Fruit fly (Drosophila melanogaster) whole organism, embryonic: Measurements from ENCODE around the gene SpdS.

Source experiments
- ATbp ChIP-seq: fragments of 200-800 bp; sonication (Bioruptor generic); optimal IDR thresholded peaks from 2 replicates; lab custom pipeline; 2017; ENCODE audit warnings: missing biosample characterization, mild to moderate bottlenecking, missing genetic modification characterization, missing genetic modification reagents
- CG10267 ChIP-seq: fragments of 200-800 bp; sonication (Bioruptor generic); optimal IDR thresholded peaks from 2 replicates; lab custom pipeline; 2018; ENCODE audit warnings: missing biosample characterization, mild to moderate bottlenecking, missing genetic modification characterization, moderate library complexity
- CG10431 ChIP-seq: fragments of 200-800 bp; sonication (Bioruptor generic); optimal IDR thresholded peaks from 3 replicates; lab custom pipeline; 2018; ENCODE audit warnings: missing biosample characterization, mild to moderate bottlenecking, missing genetic modification characterization
- CG11560 ChIP-seq: fragments of 200-800 bp; sonication (Bioruptor generic); IDR thresholded peaks from 3 replicates; pipeline ENCODE4 v1.3.6; 2022; ENCODE audit warnings: missing biosample characterization, missing genetic modification characterization
- CG12104 ChIP-seq: fragments of 200-800 bp; sonication (Bioruptor generic); optimal IDR thresholded peaks from 3 replicates; lab custom pipeline; 2016; ENCODE audit warnings: missing biosample characterization, missing genetic modification characterization
- CG13287 ChIP-seq: fragments of 200-800 bp; sonication (Bioruptor generic); IDR thresholded peaks from 2 replicates; pipeline ENCODE4 v1.3.6; 2022; ENCODE audit warnings: missing biosample characterization, missing genetic modification characterization; ENCODE audit not compliant: partially characterized antibody
- CG14441 ChIP-seq: fragments of 200-800 bp; sonication (Bioruptor generic); IDR thresholded peaks from 2 replicates; pipeline ENCODE4 v1.3.6; 2022; ENCODE audit warnings: missing biosample characterization, missing genetic modification characterization
- CG15479 ChIP-seq: fragments of 200-800 bp; sonication (Bioruptor generic); optimal IDR thresholded peaks from 3 replicates; lab custom pipeline; 2019; ENCODE audit warnings: missing biosample characterization, mild to moderate bottlenecking, missing genetic modification characterization, moderate library complexity
- CG16813 ChIP-seq: fragments of 200-800 bp; sonication (Bioruptor generic); IDR thresholded peaks from 3 replicates; pipeline ENCODE4 v1.3.6; 2022; ENCODE audit warnings: missing biosample characterization, missing genetic modification characterization; ENCODE audit not compliant: partially characterized antibody
- CG17186 ChIP-seq: fragments of 200-800 bp; sonication (Bioruptor generic); optimal IDR thresholded peaks from 3 replicates; lab custom pipeline; 2017; ENCODE audit warnings: missing biosample characterization, missing genetic modification reagents, missing genetic modification characterization
- CG17802 ChIP-seq: fragments of 200-800 bp; sonication (Bioruptor generic); optimal IDR thresholded peaks from 2 replicates; lab custom pipeline; 2018; ENCODE audit warnings: missing biosample characterization, mild to moderate bottlenecking, missing genetic modification characterization, moderate library complexity
- CG18011 ChIP-seq: fragments of 200-800 bp; sonication (Bioruptor generic); optimal IDR thresholded peaks from 2 replicates; lab custom pipeline; 2017; ENCODE audit warnings: missing biosample characterization, missing genetic modification characterization, mild to moderate bottlenecking, moderate library complexity, missing genotype
- CG30020 ChIP-seq: fragments of 200-800 bp; optimal IDR thresholded peaks from 2 replicates; lab custom pipeline; 2019; ENCODE audit warnings: missing biosample characterization, mild to moderate bottlenecking, missing genetic modification characterization, moderate library complexity
- CG3995 ChIP-seq: fragments of 200-800 bp; sonication (Bioruptor generic); optimal IDR thresholded peaks from 3 replicates; lab custom pipeline; 2016; ENCODE audit warnings: missing biosample characterization, missing genetic modification characterization
- CG7987 ChIP-seq: fragments of 200-800 bp; sonication (Bioruptor generic); optimal IDR thresholded peaks from 2 replicates; lab custom pipeline; 2018; ENCODE audit warnings: missing biosample characterization, mild to moderate bottlenecking, missing genetic modification characterization, moderate library complexity
- CG8089 ChIP-seq: fragments of 200-800 bp; sonication (Bioruptor generic); optimal IDR thresholded peaks from 3 replicates; lab custom pipeline; 2016; ENCODE audit warnings: missing biosample characterization, missing genetic modification characterization
- CG8290 ChIP-seq, 3 experiments: fragments of 200-800 bp; sonication (Bioruptor generic); optimal IDR thresholded peaks; 2 replicates each; lab custom pipeline; 2016 to 2019; ENCODE audit warnings: missing biosample characterization in 3 of 3, missing genetic modification characterization in 3 of 3, mild to moderate bottlenecking in 2 of 3, moderate library complexity in 1 of 3
- CG9215 ChIP-seq: fragments of 200-800 bp; sonication (Bioruptor generic); IDR thresholded peaks from 2 replicates; pipeline ENCODE4 v1.3.6; 2022; ENCODE audit warnings: missing biosample characterization, missing genetic modification characterization
- CG9609 ChIP-seq: fragments of 200-800 bp; sonication (Bioruptor generic); optimal IDR thresholded peaks from 3 replicates; lab custom pipeline; 2016; ENCODE audit warnings: missing biosample characterization, missing genetic modification characterization
- Camta ChIP-seq: fragments of 200-800 bp; sonication (Bioruptor generic); optimal IDR thresholded peaks from 2 replicates; lab custom pipeline; 2016; ENCODE audit warnings: missing biosample characterization, missing genetic modification characterization
- Chrac-16 ChIP-seq: fragments of 200-800 bp; sonication (Bioruptor generic); optimal IDR thresholded peaks from 3 replicates; lab custom pipeline; 2016; ENCODE audit warnings: missing biosample characterization, missing genetic modification characterization
- Dll ChIP-seq: fragments of 200-800 bp; sonication (Bioruptor generic); IDR thresholded peaks from 4 replicates; pipeline ENCODE4 v1.3.6; 2022; ENCODE audit warnings: missing biosample characterization, missing genetic modification characterization; ENCODE audit not compliant: partially characterized antibody
- Elba2 ChIP-seq: fragments of 200-800 bp; sonication (Bioruptor generic); optimal IDR thresholded peaks from 3 replicates; lab custom pipeline; 2016; ENCODE audit warnings: missing biosample characterization, missing genetic modification characterization
- Ets97D ChIP-seq: fragments of 200-800 bp; sonication (Bioruptor generic); optimal IDR thresholded peaks from 3 replicates; lab custom pipeline; 2016; ENCODE audit warnings: missing biosample characterization, missing genetic modification characterization
- MESR4 ChIP-seq: fragments of 200-800 bp; sonication (Bioruptor generic); optimal IDR thresholded peaks from 2 replicates; lab custom pipeline; 2018; ENCODE audit warnings: missing biosample characterization, mild to moderate bottlenecking, missing genetic modification characterization, moderate library complexity
- Med ChIP-seq: fragments of 200-800 bp; sonication (Bioruptor generic); peaks from one replicate; lab custom pipeline; 2016; ENCODE audit warnings: missing biosample characterization, missing genetic modification characterization, mild to moderate bottlenecking, inconsistent platforms, moderate library complexity
- NC2α ChIP-seq: fragments of 200-800 bp; sonication (Bioruptor generic); optimal IDR thresholded peaks from 2 replicates; lab custom pipeline; 2016; ENCODE audit warnings: missing biosample characterization, missing genetic modification characterization
- NC2β ChIP-seq: fragments of 200-800 bp; sonication (Bioruptor generic); optimal IDR thresholded peaks from 2 replicates; lab custom pipeline; 2016; ENCODE audit warnings: missing biosample characterization, missing genetic modification characterization
- Oli ChIP-seq: fragments of 200-800 bp; sonication (Bioruptor generic); optimal IDR thresholded peaks from 2 replicates; lab custom pipeline; 2018; ENCODE audit warnings: missing biosample characterization, mild to moderate bottlenecking, missing genetic modification characterization, moderate library complexity
- Ravus ChIP-seq: fragments of 200-800 bp; sonication (Bioruptor generic); IDR thresholded peaks from 2 replicates; pipeline ENCODE4 v1.3.6; 2022; ENCODE audit warnings: missing biosample characterization, missing genetic modification characterization
- Rfx ChIP-seq: fragments of 200-800 bp; sonication (Bioruptor generic); IDR thresholded peaks from 2 replicates; pipeline ENCODE4 v1.3.6; 2022; ENCODE audit warnings: missing biosample characterization, missing genetic modification characterization
- Sox102F ChIP-seq: fragments of 200-800 bp; sonication (Bioruptor generic); optimal IDR thresholded peaks from 2 replicates; lab custom pipeline; 2018; ENCODE audit warnings: missing biosample characterization, mild to moderate bottlenecking, missing genetic modification characterization, moderate library complexity
- YL-1 ChIP-seq: fragments of 200-800 bp; sonication (Bioruptor generic); optimal IDR thresholded peaks from 3 replicates; lab custom pipeline; 2017; ENCODE audit warnings: missing biosample characterization, mild to moderate bottlenecking, missing genetic modification characterization
- bigmax ChIP-seq: fragments of 200-800 bp; sonication (Bioruptor generic); optimal IDR thresholded peaks from 2 replicates; lab custom pipeline; 2018; ENCODE audit warnings: missing biosample characterization, mild to moderate bottlenecking, missing genetic modification characterization
- ftz-f1 ChIP-seq: fragments of 200-800 bp; sonication (Bioruptor generic); optimal IDR thresholded peaks from 2 replicates; lab custom pipeline; 2016; ENCODE audit warnings: missing biosample characterization, missing genetic modification characterization
- gfzf ChIP-seq: fragments of 200-800 bp; sonication (Bioruptor generic); optimal IDR thresholded peaks from 2 replicates; lab custom pipeline; 2016; ENCODE audit warnings: missing biosample characterization, mild to moderate bottlenecking, missing genetic modification characterization, moderate library complexity
- hb ChIP-seq: fragments of 200-800 bp; sonication (Bioruptor generic); IDR thresholded peaks from 3 replicates; pipeline ENCODE4 v1.3.6; 2022; ENCODE audit warnings: missing biosample characterization, missing genetic modification characterization; ENCODE audit not compliant: partially characterized antibody
- nmo ChIP-seq: fragments of 200-800 bp; sonication (Bioruptor generic); optimal IDR thresholded peaks from 2 replicates; lab custom pipeline; 2018; ENCODE audit warnings: missing biosample characterization, mild to moderate bottlenecking, missing genetic modification characterization, moderate library complexity
- oc ChIP-seq: fragments of 200-800 bp; sonication (Bioruptor generic); optimal IDR thresholded peaks from 2 replicates; lab custom pipeline; 2018; ENCODE audit warnings: missing biosample characterization, mild to moderate bottlenecking, missing genetic modification characterization, moderate library complexity
- org-1 ChIP-seq: fragments of 200-800 bp; sonication (Bioruptor generic); optimal IDR thresholded peaks from 2 replicates; lab custom pipeline; 2017; ENCODE audit warnings: missing biosample characterization, missing genetic modification characterization
- pnt ChIP-seq: fragments of 200-800 bp; sonication (Bioruptor generic); optimal IDR thresholded peaks from 3 replicates; lab custom pipeline; 2016; ENCODE audit warnings: missing biosample characterization, missing genetic modification characterization
- pzg ChIP-seq: fragments of 200-800 bp; sonication (Bioruptor generic); optimal IDR thresholded peaks from 3 replicates; lab custom pipeline; 2018; ENCODE audit warnings: missing biosample characterization, mild to moderate bottlenecking, missing genetic modification characterization, moderate library complexity
- sc ChIP-seq, 3 experiments: fragments of >200 bp in 2 of 3; fragments of 200-800 bp in 1 of 3; sonication (Bioruptor generic) in 1 of 3; optimal IDR thresholded peaks; 2 replicates in 2 of 3; 3 replicates in 1 of 3; lab custom pipeline; 2017; ENCODE audit warnings: mild to moderate bottlenecking in 1 of 3, missing biosample characterization in 1 of 3, missing genetic modification characterization in 1 of 3, missing genetic modification reagents in 1 of 3
- sens ChIP-seq: fragments of 200-800 bp; sonication (Bioruptor generic); peaks from one replicate; lab custom pipeline; 2016; ENCODE audit warnings: missing biosample characterization, missing genetic modification characterization
- sim ChIP-seq: fragments of 200-800 bp; sonication (Bioruptor generic); IDR thresholded peaks from 2 replicates; pipeline ENCODE4 v1.3.6; 2022; ENCODE audit warnings: missing biosample characterization, missing genetic modification characterization
- ssp ChIP-seq: fragments of 200-800 bp; sonication (Bioruptor generic); IDR thresholded peaks from 2 replicates; pipeline ENCODE4 v1.3.6; 2022; ENCODE audit warnings: missing biosample characterization, missing genetic modification characterization
- stwl ChIP-seq: fragments of 200-800 bp; sonication (Bioruptor generic); optimal IDR thresholded peaks from 3 replicates; lab custom pipeline; 2018; ENCODE audit warnings: missing biosample characterization, mild to moderate bottlenecking, missing genetic modification characterization, moderate library complexity
- twi ChIP-seq: fragments of 200-800 bp; optimal IDR thresholded peaks from 2 replicates; lab custom pipeline; 2019; ENCODE audit warnings: missing biosample characterization, mild to moderate bottlenecking, missing genetic modification characterization, moderate library complexity
- vvl ChIP-seq: fragments of 200-800 bp; sonication (Bioruptor generic); IDR thresholded peaks from 2 replicates; pipeline ENCODE4 v1.3.6; 2022; ENCODE audit warnings: missing biosample characterization, missing genetic modification characterization

SpdS gene

dm6 chr3R:9679746-9680145 lies 48.3 kb downstream of the SpdS start, which contains the start of gene nmdyn-D7 (continued):
- TF ChIP-seq sc (optimal IDR thresholded peaks at IDR 0.05; lab: Kevin White, UChicago) (no peak), sc (GFP tag; optimal IDR thresholded peaks at IDR 0.05; lab: Kevin White, UChicago) (no peak), oc (no peak), CG3995 (GFP tag; lab: Kevin White, UChicago) (peak; percentile 57), ATbp (GFP tag; lab: Kevin White, UChicago) (no peak), CG7987 (GFP tag; lab: Kevin White, UChicago) (no peak), vvl (GFP tag; lab: Robert Waterston, UW) (peak; percentile 30; the same call in 1 of the 2 replicates), stwl (tag; lab: Kevin White, UChicago) (peak; percentile 59), CG8290 (GFP tag; optimal IDR thresholded peaks at IDR 0.05; lab: Kevin White, UChicago) (no peak), CG8290 (tag; optimal IDR thresholded peaks at IDR 0.05; lab: Kevin White, UChicago) (no peak), CG16813 (GFP tag; lab: Robert Waterston, UW) (no peak), Dll (0 out of 4 replicates have a peak, but pooled peaks have one; percentile 42), pnt (GFP tag; lab: Kevin White, UChicago) (no peak), CG15479 (GFP tag; lab: Kevin White, UChicago) (no peak), CG9215 (GFP tag; lab: Robert Waterston, UW) (peak; percentile 89), Elba2 (GFP tag; lab: Kevin White, UChicago) (peak; percentile 18), NC2β (no peak), ssp (no peak), gfzf (GFP tag; lab: Kevin White, UChicago) (peak; percentile 45), CG14441 (GFP tag; lab: Robert Waterston, UW) (no peak), sens (peak; percentile 37), ftz-f1 (GFP tag; lab: Kevin White, UChicago) (no peak), CG17186 (GFP tag; lab: Kevin White, UChicago) (peak; percentile 23), nmo (no peak), CG10431 (GFP tag; lab: Kevin White, UChicago) (no peak), CG11560 (no peak), Rfx (GFP tag; lab: Robert Waterston, UW) (peak; percentile 70), Ravus (GFP tag; lab: Robert Waterston, UW) (no peak), CG9609 (GFP tag; lab: Kevin White, UChicago) (no peak), MESR4 (GFP tag; lab: Kevin White, UChicago) (peak; percentile 44), Camta (GFP tag; lab: Kevin White, UChicago) (no peak), Med (GFP tag; lab: Kevin White, UChicago) (peak; percentile 64), Chrac-16 (no peak), NC2α (GFP tag; lab: Kevin White, UChicago) (no peak), CG12104 (no peak), CG10267 (tag; lab: Kevin White, UChicago) (peak; percentile 22), CG13287 (GFP tag; lab: Robert Waterston, UW) (peak; percentile 24; the same call in 1 of the 2 replicates), Sox102F (no peak), sim (0 out of 2 replicates have a peak, but pooled peaks have one; percentile 28), CG17802 (tag; lab: Kevin White, UChicago) (no peak), twi (tag; lab: Kevin White, UChicago) (no peak), CG8089 (GFP tag; lab: Kevin White, UChicago) (no peak), CG30020 (tag; lab: Kevin White, UChicago) (no peak), CG18011 (GFP tag; lab: Kevin White, UChicago) (no peak), pzg (GFP tag; lab: Kevin White, UChicago) (peak; percentile 44), hb (GFP tag; lab: Robert Waterston, UW) (0 out of 3 replicates have a peak, but pooled peaks have one; percentile 45), Ets97D (GFP tag; lab: Kevin White, UChicago) (peak; percentile 9), Oli (no peak), org-1 (no peak), bigmax (GFP tag; lab: Kevin White, UChicago) (peak; percentile 34), YL-1 (peak; percentile 50)
